Fruit fly (Drosophila melanogaster) S2 (cell line): ENCODE data around the gene hook.

Source experiments
- CG8478 ChIP-seq: fragments of >200 bp; optimal IDR thresholded peaks from 2 replicates; lab custom pipeline; 2018
- CTCF ChIP-seq, 2 experiments: fragments of >200 bp; optimal IDR thresholded peaks; 2 replicates each; lab custom pipeline; 2018

DNA sequence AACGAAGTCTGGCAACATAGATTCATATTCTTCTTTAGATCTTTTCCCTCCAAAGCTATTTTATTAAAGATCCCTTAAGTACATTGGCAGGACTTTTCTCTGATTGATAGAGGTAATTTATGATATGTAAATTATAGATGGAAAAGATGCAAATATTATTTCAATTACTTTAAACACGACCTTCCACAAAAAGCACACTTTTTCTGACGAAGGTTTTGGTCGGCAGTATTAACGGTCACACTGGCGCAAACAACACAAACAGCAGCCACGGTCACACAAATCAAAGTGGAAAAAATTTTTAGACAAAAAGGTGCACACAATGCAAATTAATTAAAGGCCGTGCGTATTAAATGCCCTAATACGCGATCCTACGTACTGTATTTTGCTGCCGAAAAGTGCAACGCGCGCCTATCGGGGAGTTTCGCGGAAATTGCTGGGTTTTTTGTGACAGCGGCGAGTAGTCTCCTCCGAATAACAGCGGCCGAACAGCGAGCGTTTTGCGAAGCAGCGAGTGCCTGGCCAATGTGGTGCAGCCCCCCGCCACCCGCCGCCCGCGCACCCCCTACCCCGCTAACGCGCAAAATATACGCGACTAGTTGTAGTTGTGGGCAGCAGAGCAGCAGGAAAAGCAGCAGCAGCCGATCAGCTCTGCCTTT is 20.7 kb upstream of the hook start, which contains the start of gene CG10492:
- TF ChIP-seq CG8478 (lab: Kevin White, UChicago) = no peak
- no peak for TF ChIP-seq CTCF (optimal IDR thresholded peaks at IDR 0.05; lab: Kevin White, UChicago)
